Fruit fly (Drosophila melanogaster): ENCODE data around the gene CG4617.

DNA sequence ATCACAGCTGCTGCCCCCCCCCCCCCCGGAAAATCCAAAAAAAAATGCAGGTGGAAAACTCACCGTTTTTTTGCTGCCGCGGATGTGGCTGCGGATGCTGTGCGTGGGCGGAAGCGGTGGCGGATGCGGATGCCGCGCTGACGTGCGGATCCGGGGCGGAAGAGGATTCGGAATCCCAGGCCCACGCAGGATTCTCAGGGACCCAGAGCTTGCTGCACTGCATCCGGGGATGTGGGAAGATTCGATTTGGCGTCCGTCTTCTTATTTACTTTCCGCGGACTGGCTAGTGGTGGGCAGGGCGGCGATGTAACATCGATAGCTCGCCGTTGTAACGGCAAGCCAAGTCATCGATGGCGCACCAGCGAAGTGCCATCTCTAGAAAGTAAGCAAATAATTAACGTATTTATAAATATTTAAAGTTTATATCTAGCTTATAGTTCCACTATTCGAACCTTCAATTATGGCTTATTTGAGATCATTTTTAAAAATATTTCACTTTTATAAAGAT lies 2.2 kb downstream of the CG4617 start, which contains the start of gene CG4615:
- TF ChIP-seq tj (GFP tag; optimal IDR thresholded peaks at IDR 0.05) (no peak), CG33017 (tag; optimal IDR thresholded peaks at IDR 0.05) (no peak), CG7101 (tag; optimal IDR thresholded peaks at IDR 0.05) (no peak), Clk (GFP tag; optimal IDR thresholded peaks at IDR 0.05) (no peak), CG7045 (GFP tag; optimal IDR thresholded peaks at IDR 0.05) (no peak)

All from whole organism, adult.